Fruit fly (Drosophila melanogaster) whole organism, prepupa: ENCODE results near the gene CG3625.

Experiments used
- Blimp-1 ChIP-seq: fragments of 200-800 bp; sonication (Bioruptor generic); optimal IDR thresholded peaks from 3 replicates; lab custom pipeline; 2017; ENCODE audit warnings: missing biosample characterization, missing genetic modification characterization, mild to moderate bottlenecking, moderate library complexity, missing genetic modification reagents
- CG10669 ChIP-seq: fragments of 200-800 bp; sonication (Bioruptor generic); optimal IDR thresholded peaks from 3 replicates; lab custom pipeline; 2018; ENCODE audit warnings: missing biosample characterization, mild to moderate bottlenecking, missing genetic modification characterization, moderate library complexity
- CG11294 ChIP-seq: fragments of 200-800 bp; sonication (Bioruptor generic); IDR thresholded peaks from 2 replicates; pipeline ENCODE4 v1.3.6; 2022; ENCODE audit warnings: missing biosample characterization, missing genetic modification characterization
- CG11902 ChIP-seq: fragments of 200-800 bp; sonication (Bioruptor generic); optimal IDR thresholded peaks from 3 replicates; lab custom pipeline; 2016; ENCODE audit warnings: missing biosample characterization, missing genetic modification characterization
- CG15336 ChIP-seq: fragments of 200-800 bp; sonication (Bioruptor generic); IDR thresholded peaks from 2 replicates; pipeline ENCODE4 v1.3.6; 2022; ENCODE audit warnings: missing biosample characterization, missing genetic modification characterization
- CG16779 ChIP-seq: fragments of 200-800 bp; sonication (Bioruptor generic); optimal IDR thresholded peaks from 3 replicates; lab custom pipeline; 2017; ENCODE audit warnings: missing biosample characterization, mild to moderate bottlenecking, missing genetic modification characterization
- CG3032 ChIP-seq: fragments of 200-800 bp; optimal IDR thresholded peaks from 2 replicates; lab custom pipeline; 2019; ENCODE audit warnings: missing biosample characterization, mild to moderate bottlenecking, missing genetic modification characterization, moderate library complexity
- CG31627 ChIP-seq: fragments of 200-800 bp; sonication (Bioruptor generic); optimal IDR thresholded peaks from 3 replicates; lab custom pipeline; 2016; ENCODE audit warnings: missing biosample characterization, missing genetic modification characterization
- CG32006 ChIP-seq: fragments of 200-800 bp; sonication (Bioruptor generic); optimal IDR thresholded peaks from 3 replicates; lab custom pipeline; 2017; ENCODE audit warnings: missing biosample characterization, mild to moderate bottlenecking, missing genetic modification characterization
- CG3919 ChIP-seq: fragments of 200-800 bp; sonication (Bioruptor generic); optimal IDR thresholded peaks from 3 replicates; lab custom pipeline; 2016; ENCODE audit warnings: missing biosample characterization, missing genetic modification characterization
- CG4318 ChIP-seq: fragments of 200-800 bp; sonication (Bioruptor generic); optimal IDR thresholded peaks from 3 replicates; lab custom pipeline; 2017; ENCODE audit warnings: missing biosample characterization, mild to moderate bottlenecking, missing genetic modification characterization
- CG6163 ChIP-seq: fragments of 200-800 bp; sonication (Bioruptor generic); IDR thresholded peaks from 3 replicates; pipeline ENCODE4 v1.3.6; 2022; ENCODE audit warnings: missing biosample characterization, missing genetic modification characterization
- CG6276 ChIP-seq: fragments of 200-800 bp; sonication (Bioruptor generic); optimal IDR thresholded peaks from 2 replicates; lab custom pipeline; 2017; ENCODE audit warnings: missing biosample characterization, mild to moderate bottlenecking, missing genetic modification characterization
- CG6792 ChIP-seq: fragments of 200-800 bp; sonication (Bioruptor generic); optimal IDR thresholded peaks from 3 replicates; lab custom pipeline; 2016; ENCODE audit warnings: missing biosample characterization, missing genetic modification characterization
- CG6808 ChIP-seq: fragments of 200-800 bp; sonication (Bioruptor generic); optimal IDR thresholded peaks from 3 replicates; lab custom pipeline; 2017; ENCODE audit warnings: missing biosample characterization, missing genetic modification characterization, mild to moderate bottlenecking, moderate library complexity, missing genetic modification reagents
- CG7368 ChIP-seq: fragments of 200-800 bp; sonication (Bioruptor generic); optimal IDR thresholded peaks from 3 replicates; lab custom pipeline; 2016; ENCODE audit warnings: missing biosample characterization, missing genetic modification characterization
- CG8119 ChIP-seq: fragments of 200-800 bp; sonication (Bioruptor generic); IDR thresholded peaks from 3 replicates; pipeline ENCODE4 v1.3.6; 2022; ENCODE audit warnings: missing biosample characterization, missing genetic modification characterization
- CG9139 ChIP-seq: fragments of 200-800 bp; sonication (Bioruptor generic); optimal IDR thresholded peaks from 3 replicates; lab custom pipeline; 2017; ENCODE audit warnings: missing biosample characterization, mild to moderate bottlenecking, missing genetic modification characterization
- Eip78C ChIP-seq: fragments of 200-800 bp; sonication (Bioruptor generic); peaks from one replicate; lab custom pipeline; 2016; ENCODE audit warnings: missing biosample characterization, missing genetic modification characterization
- Ets96B ChIP-seq: fragments of 200-800 bp; optimal IDR thresholded peaks from 2 replicates; lab custom pipeline; 2019; ENCODE audit warnings: missing biosample characterization, mild to moderate bottlenecking, missing genetic modification characterization, moderate library complexity
- Gug ChIP-seq: fragments of 200-800 bp; sonication (Bioruptor generic); IDR thresholded peaks from 2 replicates; pipeline ENCODE4 v1.3.6; 2022; ENCODE audit warnings: missing biosample characterization, missing genetic modification characterization
- Hr38 ChIP-seq: sonication (Bioruptor generic); optimal IDR thresholded peaks from 2 replicates; lab custom pipeline; 2016; ENCODE audit warnings: missing biosample characterization, missing genetic modification characterization
- Lpt ChIP-seq: fragments of 200-800 bp; sonication (Bioruptor generic); optimal IDR thresholded peaks from 3 replicates; lab custom pipeline; 2016; ENCODE audit warnings: missing biosample characterization, missing genetic modification characterization
- Sox102F ChIP-seq: fragments of 200-800 bp; sonication (Bioruptor generic); optimal IDR thresholded peaks from 2 replicates; lab custom pipeline; 2016; ENCODE audit warnings: missing biosample characterization, mild to moderate bottlenecking, missing genetic modification characterization
- Sox14 ChIP-seq: fragments of 200-800 bp; sonication (Bioruptor generic); optimal IDR thresholded peaks from 3 replicates; lab custom pipeline; 2016; ENCODE audit warnings: missing biosample characterization, missing genetic modification characterization
- Sox15 ChIP-seq: fragments of 200-800 bp; sonication (Bioruptor generic); optimal IDR thresholded peaks from 3 replicates; lab custom pipeline; 2016; ENCODE audit warnings: missing biosample characterization, missing genetic modification characterization
- achi ChIP-seq: fragments of 200-800 bp; sonication (Bioruptor generic); optimal IDR thresholded peaks from 3 replicates; lab custom pipeline; 2016; ENCODE audit warnings: missing biosample characterization, missing genetic modification characterization
- cyc ChIP-seq: fragments of 200-800 bp; sonication (Bioruptor generic); optimal IDR thresholded peaks from 3 replicates; lab custom pipeline; 2016; ENCODE audit warnings: missing biosample characterization, missing genetic modification characterization
- dac ChIP-seq: fragments of 200-800 bp; sonication (Bioruptor generic); optimal IDR thresholded peaks from 2 replicates; lab custom pipeline; 2017; ENCODE audit warnings: missing biosample characterization, mild to moderate bottlenecking, missing genetic modification characterization
- dsx ChIP-seq: fragments of 200-800 bp; optimal IDR thresholded peaks from 3 replicates; lab custom pipeline; 2019; ENCODE audit warnings: missing biosample characterization, mild to moderate bottlenecking, missing genetic modification characterization, moderate library complexity; ENCODE audit not compliant: poor library complexity, severe bottlenecking
- eg ChIP-seq: fragments of 200-800 bp; sonication (Bioruptor generic); IDR thresholded peaks from 3 replicates; pipeline ENCODE4 v1.3.6; 2022; ENCODE audit warnings: missing biosample characterization, missing genetic modification characterization
- esn ChIP-seq: fragments of 200-800 bp; sonication (Bioruptor generic); optimal IDR thresholded peaks from 2 replicates; lab custom pipeline; 2016; ENCODE audit warnings: missing biosample characterization, mild to moderate bottlenecking, missing genetic modification characterization, moderate library complexity
- fd59A ChIP-seq: fragments of 200-800 bp; sonication (Bioruptor generic); optimal IDR thresholded peaks from 2 replicates; lab custom pipeline; 2017; ENCODE audit warnings: missing biosample characterization, mild to moderate bottlenecking, missing genetic modification characterization, missing genetic modification reagents
- fd85E ChIP-seq: fragments of 200-800 bp; sonication (Bioruptor generic); optimal IDR thresholded peaks from 3 replicates; lab custom pipeline; 2016; ENCODE audit warnings: missing biosample characterization, missing genetic modification characterization
- fkh ChIP-seq: fragments of 200-800 bp; sonication (Bioruptor generic); optimal IDR thresholded peaks from 3 replicates; lab custom pipeline; 2017; ENCODE audit warnings: missing biosample characterization, mild to moderate bottlenecking, missing genetic modification characterization, moderate library complexity
- lz ChIP-seq: fragments of 200-800 bp; sonication (Bioruptor generic); optimal IDR thresholded peaks from 3 replicates; lab custom pipeline; 2016; ENCODE audit warnings: missing biosample characterization, missing genetic modification characterization
- net ChIP-seq: fragments of 200-800 bp; sonication (Bioruptor generic); optimal IDR thresholded peaks from 3 replicates; lab custom pipeline; 2016; ENCODE audit warnings: missing biosample characterization, missing genetic modification characterization
- salr ChIP-seq, 2 experiments: fragments of 200-800 bp; sonication (Bioruptor generic); optimal IDR thresholded peaks; 3 replicates each; lab custom pipeline; 2016 to 2018; ENCODE audit warnings: missing biosample characterization in 2 of 2, missing genetic modification characterization in 2 of 2, mild to moderate bottlenecking in 1 of 2
- ss ChIP-seq, 2 experiments: fragments of 200-800 bp; sonication (Bioruptor generic); optimal IDR thresholded peaks; 2 replicates in 1 of 2; 3 replicates in 1 of 2; lab custom pipeline; 2017 to 2018; ENCODE audit warnings: mild to moderate bottlenecking in 2 of 2, missing biosample characterization in 2 of 2, missing genetic modification characterization in 2 of 2, moderate library complexity in 1 of 2
- svp ChIP-seq: fragments of 200-800 bp; sonication (Bioruptor generic); peaks from one replicate; lab custom pipeline; 2016; ENCODE audit warnings: missing biosample characterization, missing genetic modification characterization
- topi ChIP-seq: fragments of 200-800 bp; sonication (Bioruptor generic); optimal IDR thresholded peaks from 3 replicates; lab custom pipeline; 2016; ENCODE audit warnings: missing biosample characterization, missing genetic modification characterization
- vri ChIP-seq: fragments of 200-800 bp; sonication (Bioruptor generic); optimal IDR thresholded peaks from 3 replicates; lab custom pipeline; 2016; ENCODE audit warnings: missing biosample characterization, mild to moderate bottlenecking, missing genetic modification characterization

The CG3625 gene

dm6 chr2L:273603-274002 lies 18.0 kb downstream of the CG3625 start, which contains the start of the genes mbm and CG11555:
Gene mbm, minus strand, starts transcription at chr2L:273715.
Gene CG11555, plus strand, starts transcription at chr2L:273836.
- peak; percentile 5 for TF ChIP-seq dsx (GFP tag; lab: Kevin White, UChicago)
- peak; percentile 19 for TF ChIP-seq esn (GFP tag; lab: Kevin White, UChicago)
- TF ChIP-seq Ets96B: peak; percentile 39
- TF ChIP-seq fd59A (GFP tag; lab: Kevin White, UChicago): no peak
- TF ChIP-seq CG6808: no peak
- peak; percentile 26 for TF ChIP-seq CG3032 (tag; lab: Kevin White, UChicago)

dm6 chr2L:271553-271952 lies 20.0 kb downstream of the CG3625 start, which contains the start of gene Dus1:
Gene Dus1, minus strand, starts transcription at chr2L:271744.
- TF ChIP-seq Eip78C (GFP tag; lab: Kevin White, UChicago): peak; percentile 40
- no peak for TF ChIP-seq CG11902

- TF ChIP-seq Sox15 (GFP tag; lab: Kevin White, UChicago): no peak
- no peak for TF ChIP-seq Hr38
- no peak for TF ChIP-seq eg (GFP tag; lab: Robert Waterston, UW)
- no peak for TF ChIP-seq CG32006 (GFP tag; lab: Kevin White, UChicago)
- TF ChIP-seq CG4318: no peak
- no peak for TF ChIP-seq CG9139 (GFP tag; lab: Kevin White, UChicago)
- no peak for TF ChIP-seq vri (GFP tag; lab: Kevin White, UChicago)
- TF ChIP-seq CG3919: no peak
- TF ChIP-seq Sox14 (GFP tag; lab: Kevin White, UChicago): no peak
- TF ChIP-seq, all 60 proteins: peak for 0
Observed at dm6 chr2L:268788-269187, 22.8 kb downstream of the CG3625 start, which contains the start of gene CG3345. Gene CG3345, plus strand, starts transcription at chr2L:269088.

dm6 chr2L:267441-268089 lies 24.0 kb downstream of the CG3625 start, which contains the start of gene CG17075:
Gene CG17075, minus strand, starts transcription at chr2L:267505.
- TF ChIP-seq Eip78C (GFP tag; lab: Kevin White, UChicago) (peak; percentile 95), net (GFP tag; lab: Kevin White, UChicago) (peak; percentile 93), CG15336 (GFP tag; lab: Robert Waterston, UW) (peak; percentile 98), Hr38 (no peak), Gug (peak; percentile 92), Sox15 (GFP tag; lab: Kevin White, UChicago) (peak; percentile 65), CG9139 (GFP tag; lab: Kevin White, UChicago) (peak; percentile 34), Sox14 (GFP tag; lab: Kevin White, UChicago) (peak; percentile 77), ss (GFP tag; optimal IDR thresholded peaks at IDR 0.05; lab: Kevin White, UChicago) (peak; percentile 73 to 82), esn (GFP tag; lab: Kevin White, UChicago) (peak; percentile 88), CG11902 (peak; percentile 61), CG32006 (GFP tag; lab: Kevin White, UChicago) (peak; percentile 96), Lpt (GFP tag; lab: Kevin White, UChicago) (peak; percentile 89), CG6808 (peak; percentile 71), Blimp-1 (peak; percentile 46), fd59A (GFP tag; lab: Kevin White, UChicago) (peak; percentile 72), Sox102F (no peak), CG6792 (peak; percentile 82), Ets96B (peak; percentile 87), fd85E (GFP tag; lab: Kevin White, UChicago) (peak; percentile 32), dac (GFP tag; lab: Kevin White, UChicago) (peak; percentile 90), fkh (GFP tag; lab: Kevin White, UChicago) (peak; percentile 67), svp (GFP tag; lab: Kevin White, UChicago) (no peak), CG10669 (GFP tag; lab: Kevin White, UChicago) (peak; percentile 80), CG11294 (peak; percentile 83), CG3032 (tag; lab: Kevin White, UChicago) (peak; percentile 79), vri (GFP tag; lab: Kevin White, UChicago) (no peak), lz (GFP tag; lab: Kevin White, UChicago) (peak; percentile 75), CG16779 (tag; lab: Kevin White, UChicago) (peak; percentile 89), CG8119 (GFP tag; lab: Robert Waterston, UW) (peak; percentile 97), cyc (GFP tag; lab: Kevin White, UChicago) (peak; percentile 77), CG6276 (GFP tag; lab: Kevin White, UChicago) (peak; percentile 93), topi (GFP tag; lab: Kevin White, UChicago) (peak; percentile 79), salr (GFP tag; optimal IDR thresholded peaks at IDR 0.05; lab: Kevin White, UChicago) (peak; percentile 58 to 83), CG6163 (GFP tag; lab: Robert Waterston, UW) (peak; percentile 96), CG7368 (GFP tag; lab: Kevin White, UChicago) (peak; percentile 81), achi (GFP tag; lab: Kevin White, UChicago) (peak; percentile 89), CG3919 (peak; percentile 90), CG31627 (GFP tag; lab: Kevin White, UChicago) (peak; percentile 69)
